Worm (Caenorhabditis elegans) whole organism, L4/young adult: ENCODE results near the gene B0244.5.

ENCODE experiments used
- W03F9.2 ChIP-seq: fragments of 150-350 bp; optimal IDR thresholded peaks from 2 replicates; lab custom pipeline; 2014; ENCODE audit warnings: missing biosample characterization, missing genetic modification characterization
- him-1 ChIP-seq: sonication (generic microtip); optimal IDR thresholded peaks from 2 replicates; lab custom pipeline; 2016; ENCODE audit warnings: missing genotype, missing genetic modification reagents, missing genetic modification characterization, missing compliant biosample characterization

- TF ChIP-seq W03F9.2 (tag; lab: Kevin White, UChicago) (no peak), him-1 (tag; lab: Kevin White, UChicago) (no peak)
These were observed 16.0 kb downstream of the B0244.5 start for ce11 chrIII:5760721-5761120.
